Fruit fly (Drosophila melanogaster): ENCODE data around the gene nab.

DNA sequence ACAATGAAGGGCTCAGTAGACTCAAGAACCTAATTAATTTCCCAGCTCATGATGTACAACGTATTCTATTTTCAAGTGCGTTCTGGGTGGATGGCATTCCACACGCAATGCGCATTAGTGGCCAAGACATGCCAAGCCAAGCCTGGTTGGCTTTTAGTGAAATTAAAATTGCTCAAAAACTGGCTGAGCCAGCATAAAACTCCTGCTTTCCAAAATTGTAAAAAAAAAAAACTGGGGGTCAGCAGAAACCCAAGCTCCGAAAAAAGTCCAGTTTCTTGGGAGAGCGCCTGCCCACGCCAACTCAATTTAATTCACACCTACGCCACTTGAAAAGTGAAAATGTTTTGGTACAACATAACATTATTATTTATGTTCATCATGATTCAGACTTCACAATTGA, 42.4 kb downstream of the nab start:
- no peak for TF ChIP-seq CG8478 (optimal IDR thresholded peaks at IDR 0.05)
- TF ChIP-seq psq (optimal IDR thresholded peaks at IDR 0.05), result no peak
- TF ChIP-seq EcR (GFP tag; optimal IDR thresholded peaks at IDR 0.05), result no peak
